Worm (Caenorhabditis elegans): Measurements from ENCODE around the gene hda-1.

The hda-1 gene

DNA sequence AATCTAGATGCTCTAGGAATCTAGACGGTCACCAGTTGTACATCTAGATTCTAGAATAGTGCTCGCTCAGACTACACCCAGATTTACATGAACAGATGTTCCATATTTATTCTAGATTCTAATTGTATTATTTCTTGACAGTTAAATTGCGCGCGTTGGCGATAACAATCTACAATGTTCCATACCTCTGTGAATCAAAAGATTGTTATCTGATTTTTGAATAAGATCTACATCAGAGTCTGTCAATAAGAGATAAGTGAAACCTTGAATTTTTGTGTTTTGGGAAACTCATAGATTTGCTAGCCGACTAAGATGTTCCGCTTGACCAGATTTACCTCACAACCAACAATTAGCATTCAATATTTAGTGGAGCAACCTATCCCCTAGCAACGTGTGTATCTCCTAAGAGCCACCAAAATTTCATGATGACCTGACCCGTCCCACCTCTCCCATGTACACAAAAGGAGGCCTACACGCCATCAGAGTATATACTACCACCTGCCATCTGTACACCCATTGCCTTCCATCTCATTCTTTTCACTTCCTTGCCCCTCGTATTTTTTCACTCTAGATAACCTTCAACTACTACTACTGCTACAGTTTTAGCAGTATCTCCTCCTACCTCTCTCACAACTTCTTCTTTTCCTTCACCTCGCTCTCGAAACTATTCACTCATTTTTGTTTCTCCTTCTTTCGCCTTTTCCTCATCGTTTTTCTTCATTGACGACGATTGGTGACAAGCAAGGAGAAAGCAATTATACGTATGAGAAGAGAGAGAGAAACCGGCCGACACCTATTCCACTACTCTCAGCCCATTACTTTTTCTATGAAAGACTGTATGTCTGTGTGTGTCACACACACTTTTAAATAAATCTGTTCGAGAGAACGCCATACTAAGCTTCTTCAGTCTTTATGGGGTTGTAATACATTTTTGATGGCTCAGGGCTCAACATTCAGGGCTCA lies 18.2 kb upstream of the hda-1 start:
- no peak for TF ChIP-seq ceh-83 (GFP tag; optimal IDR thresholded peaks at IDR 0.05)
- no peak for TF ChIP-seq nhr-12 (tag; optimal IDR thresholded peaks at IDR 0.05)
- no peak for TF ChIP-seq nhr-237 (tag; optimal IDR thresholded peaks at IDR 0.05)
- no peak for TF ChIP-seq sptf-1 (tag; optimal IDR thresholded peaks at IDR 0.05)
- peak; percentile 66 for TF ChIP-seq drap-1 (GFP tag; optimal IDR thresholded peaks at IDR 0.05)
- no peak for TF ChIP-seq blmp-1 (tag; optimal IDR thresholded peaks at IDR 0.05)
- peak; percentile 99 for TF ChIP-seq elt-1 (tag; optimal IDR thresholded peaks at IDR 0.05; ENCODE audit: borderline replicate concordance, insufficient read depth)
- no peak for TF ChIP-seq M03D4.4 (tag; optimal IDR thresholded peaks at IDR 0.05)
- no peak for TF ChIP-seq snpc-4 (tag; optimal IDR thresholded peaks at IDR 0.05)
- TF ChIP-seq cnd-1 (tag; optimal IDR thresholded peaks at IDR 0.05), result no peak
- TF ChIP-seq nhr-28 (tag; optimal IDR thresholded peaks at IDR 0.05), result no peak
- TF ChIP-seq ham-2 (GFP tag; optimal IDR thresholded peaks at IDR 0.05), result peak; percentile 57
- TF ChIP-seq ces-1 (GFP tag; optimal IDR thresholded peaks at IDR 0.05), result peak; percentile 58
- TF ChIP-seq nhr-76 (tag; optimal IDR thresholded peaks at IDR 0.05), result no peak
- TF ChIP-seq ztf-11 (tag; optimal IDR thresholded peaks at IDR 0.05), result peak; percentile 46
- no peak for TF ChIP-seq unc-39 (tag; optimal IDR thresholded peaks at IDR 0.05)
- TF ChIP-seq zip-8 (tag; optimal IDR thresholded peaks at IDR 0.05), result no peak
- TF ChIP-seq unc-62 (GFP tag; optimal IDR thresholded peaks at IDR 0.05), result peak; percentile 68
- no peak for TF ChIP-seq mls-2 (tag; optimal IDR thresholded peaks at IDR 0.05)
- TF ChIP-seq nhr-2 (tag; optimal IDR thresholded peaks at IDR 0.05), result peak; percentile 53
- TF ChIP-seq sem-2 (GFP tag; optimal IDR thresholded peaks at IDR 0.05), result no peak

DNA sequence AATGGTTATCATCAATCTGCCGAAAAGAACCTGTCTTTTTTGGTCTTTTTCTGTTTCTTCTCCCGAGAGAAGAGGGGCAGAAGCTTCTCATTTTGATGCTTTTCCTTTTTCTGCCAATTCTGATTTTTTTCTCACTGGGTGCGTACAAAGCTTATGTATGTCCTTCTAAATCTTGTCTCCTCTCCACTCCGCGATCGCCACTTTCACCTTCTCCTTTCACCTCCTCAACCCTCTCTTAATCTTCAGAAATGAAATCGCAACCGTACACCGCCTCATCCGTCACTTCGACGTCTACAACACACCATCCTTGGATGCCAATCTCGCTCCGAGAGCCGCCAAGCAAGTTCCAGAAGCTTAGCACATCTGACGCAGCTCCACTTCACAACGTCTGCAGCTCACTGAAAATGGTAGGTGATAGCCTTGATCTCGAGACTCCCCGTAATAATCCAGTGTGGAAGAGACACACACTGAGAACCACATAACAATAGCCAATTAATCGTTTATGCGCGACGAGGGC lies 17.1 kb upstream of the hda-1 start, which contains the start of gene R02D5.1:
Gene R02D5.1 (plus strand): TSS at position 245 of the 517 bp plus-strand sequence.
- TF ChIP-seq nhr-2 (tag; optimal IDR thresholded peaks at IDR 0.05) (peak; percentile 2), cnd-1 (tag; optimal IDR thresholded peaks at IDR 0.05) (peak; percentile 34), blmp-1 (tag; optimal IDR thresholded peaks at IDR 0.05) (peak; percentile 95), sptf-1 (tag; optimal IDR thresholded peaks at IDR 0.05) (no peak), ces-1 (GFP tag; optimal IDR thresholded peaks at IDR 0.05) (peak; percentile 25), snpc-4 (tag; optimal IDR thresholded peaks at IDR 0.05) (no peak), drap-1 (GFP tag; optimal IDR thresholded peaks at IDR 0.05) (peak; percentile 56), elt-1 (tag; optimal IDR thresholded peaks at IDR 0.05; ENCODE audit: borderline replicate concordance, insufficient read depth) (peak; percentile 19), ceh-83 (GFP tag; optimal IDR thresholded peaks at IDR 0.05) (no peak), ham-2 (GFP tag; optimal IDR thresholded peaks at IDR 0.05) (peak; percentile 71)

DNA sequence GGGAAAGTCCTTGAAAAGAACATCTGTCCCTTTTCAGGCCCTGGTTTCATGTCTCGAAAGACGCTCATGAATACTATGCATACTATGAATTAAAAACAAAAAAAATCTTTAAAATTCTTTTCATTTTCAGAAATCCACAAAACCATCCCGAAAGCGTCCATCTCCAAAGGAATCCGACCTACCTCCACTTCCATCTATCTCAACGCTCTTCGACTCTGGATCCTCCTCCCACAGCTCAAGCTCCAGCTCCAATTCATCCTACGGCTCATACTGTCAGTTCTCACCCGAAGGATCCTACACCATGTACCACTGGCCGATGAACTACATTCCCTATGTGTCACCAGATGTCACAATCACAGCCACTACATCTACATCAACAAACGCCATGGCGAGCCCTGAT lies 16.6 kb upstream of the hda-1 start:
- TF ChIP-seq unc-39 (tag; optimal IDR thresholded peaks at IDR 0.05), result no peak
- no peak for TF ChIP-seq flh-1 (GFP tag; optimal IDR thresholded peaks at IDR 0.05)
- TF ChIP-seq lsy-2 (tag; optimal IDR thresholded peaks at IDR 0.05), result no peak
- TF ChIP-seq elt-3 (tag; optimal IDR thresholded peaks at IDR 0.05), result no peak
- TF ChIP-seq mab-5 (tag; optimal IDR thresholded peaks at IDR 0.05), result no peak
- no peak for TF ChIP-seq pha-4 (tag; optimal IDR thresholded peaks at IDR 0.05)
- TF ChIP-seq ham-2 (GFP tag; optimal IDR thresholded peaks at IDR 0.05), result no peak
- no peak for TF ChIP-seq ceh-43 (GFP tag; optimal IDR thresholded peaks at IDR 0.05)
- no peak for TF ChIP-seq lin-32 (GFP tag; optimal IDR thresholded peaks at IDR 0.05)
- TF ChIP-seq M03D4.4 (tag; optimal IDR thresholded peaks at IDR 0.05), result no peak
- no peak for TF ChIP-seq ces-1 (GFP tag; optimal IDR thresholded peaks at IDR 0.05)
- TF ChIP-seq mep-1 (tag; optimal IDR thresholded peaks at IDR 0.05), result no peak
- no peak for TF ChIP-seq nhr-12 (tag; optimal IDR thresholded peaks at IDR 0.05)
- no peak for TF ChIP-seq ztf-11 (tag; optimal IDR thresholded peaks at IDR 0.05)
- no peak for TF ChIP-seq lin-13 (tag; optimal IDR thresholded peaks at IDR 0.05)
- TF ChIP-seq ceh-39 (tag; optimal IDR thresholded peaks at IDR 0.05), result no peak
- TF ChIP-seq tbx-8 (GFP tag; optimal IDR thresholded peaks at IDR 0.05), result no peak
- no peak for TF ChIP-seq drap-1 (GFP tag; optimal IDR thresholded peaks at IDR 0.05)

DNA sequence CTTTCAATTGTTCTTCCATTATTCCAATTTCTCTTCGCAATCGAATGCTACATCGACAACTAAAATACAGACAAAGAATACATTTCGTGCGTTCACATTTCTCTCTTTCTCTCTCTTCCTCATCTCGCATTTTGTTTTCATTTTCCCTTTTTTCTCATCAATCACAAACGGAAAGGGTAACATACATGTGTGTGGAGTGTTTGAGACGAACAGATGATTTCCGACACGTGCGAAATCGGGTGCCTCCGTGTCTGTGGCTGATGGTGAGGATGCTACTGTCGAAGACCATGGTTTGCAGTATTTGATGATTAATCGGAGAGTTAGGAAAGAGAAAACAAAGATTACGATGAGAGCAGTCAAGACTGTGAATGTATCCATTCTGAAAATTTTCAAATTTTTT lies 14.4 kb upstream of the hda-1 start, which contains the start of gene R02D5.9:
Gene R02D5.9 (minus strand): TSS at position 378 of the 400 bp plus-strand sequence.
- TF ChIP-seq unc-120 (tag; optimal IDR thresholded peaks at IDR 0.05; ENCODE audit: poor library complexity, severe bottlenecking) (no peak), nhr-2 (tag; optimal IDR thresholded peaks at IDR 0.05) (no peak), nhr-237 (tag; optimal IDR thresholded peaks at IDR 0.05) (no peak), mab-5 (tag; optimal IDR thresholded peaks at IDR 0.05) (no peak), elt-3 (tag; optimal IDR thresholded peaks at IDR 0.05) (no peak), mep-1 (tag; optimal IDR thresholded peaks at IDR 0.05) (no peak), ceh-43 (GFP tag; optimal IDR thresholded peaks at IDR 0.05) (no peak), ham-2 (GFP tag; optimal IDR thresholded peaks at IDR 0.05) (no peak), ceh-83 (GFP tag; optimal IDR thresholded peaks at IDR 0.05) (no peak), mls-2 (tag; optimal IDR thresholded peaks at IDR 0.05) (no peak), nhr-76 (tag; optimal IDR thresholded peaks at IDR 0.05) (no peak)
